Fruit fly (Drosophila melanogaster) whole organism, embryonic: ENCODE measurements around the gene Shawn.
A peak's percentile ranks its signal among the peaks of the same experiment; 100 is the strongest.

Source experiments
- Antp ChIP-seq: fragments of 200-800 bp; sonication (Bioruptor generic); optimal IDR thresholded peaks from 3 replicates; lab custom pipeline; 2016; ENCODE audit warnings: missing biosample characterization, missing genetic modification characterization
- BEAF-32 ChIP-seq: fragments of 200-800 bp; sonication (Bioruptor generic); optimal IDR thresholded peaks from 3 replicates; lab custom pipeline; 2017; ENCODE audit warnings: missing biosample characterization, missing genetic modification characterization, mild to moderate bottlenecking, moderate library complexity, missing genetic modification reagents
- CG10147 ChIP-seq: fragments of 200-800 bp; sonication (Bioruptor generic); optimal IDR thresholded peaks from 2 replicates; lab custom pipeline; 2019; ENCODE audit warnings: missing biosample characterization, mild to moderate bottlenecking, missing genetic modification characterization, moderate library complexity
- CG10431 ChIP-seq: fragments of 200-800 bp; sonication (Bioruptor generic); optimal IDR thresholded peaks from 3 replicates; lab custom pipeline; 2018; ENCODE audit warnings: missing biosample characterization, mild to moderate bottlenecking, missing genetic modification characterization
- CG11695 ChIP-seq: fragments of 200-800 bp; sonication (Bioruptor generic); IDR thresholded peaks from 3 replicates; pipeline ENCODE4 v1.3.6; 2022; ENCODE audit warnings: missing biosample characterization, missing genetic modification characterization
- CG12659 ChIP-seq: fragments of 200-800 bp; sonication (Bioruptor generic); optimal IDR thresholded peaks from 3 replicates; lab custom pipeline; 2017; ENCODE audit warnings: mild to moderate bottlenecking, missing biosample characterization, missing genetic modification reagents, missing genetic modification characterization
- CG13296 ChIP-seq: fragments of 200-800 bp; sonication (Bioruptor generic); optimal IDR thresholded peaks from 3 replicates; lab custom pipeline; 2018; ENCODE audit warnings: missing biosample characterization, mild to moderate bottlenecking, missing genetic modification characterization
- CG13424 ChIP-seq: fragments of 200-800 bp; sonication (Bioruptor generic); optimal IDR thresholded peaks from 2 replicates; lab custom pipeline; 2019; ENCODE audit warnings: missing biosample characterization, mild to moderate bottlenecking, missing genetic modification characterization, moderate library complexity
- CG15479 ChIP-seq: fragments of 200-800 bp; sonication (Bioruptor generic); optimal IDR thresholded peaks from 3 replicates; lab custom pipeline; 2019; ENCODE audit warnings: missing biosample characterization, mild to moderate bottlenecking, missing genetic modification characterization, moderate library complexity
- CG1602 ChIP-seq: fragments of 200-800 bp; sonication (Bioruptor generic); optimal IDR thresholded peaks from 3 replicates; lab custom pipeline; 2016; ENCODE audit warnings: missing biosample characterization, missing genetic modification characterization
- CG2116 ChIP-seq: fragments of 200-800 bp; sonication (Bioruptor generic); optimal IDR thresholded peaks from 3 replicates; lab custom pipeline; 2018; ENCODE audit warnings: missing biosample characterization, mild to moderate bottlenecking, missing genetic modification characterization
- CG6272 ChIP-seq: fragments of 200-800 bp; sonication (Bioruptor generic); IDR thresholded peaks from 2 replicates; pipeline ENCODE4 v1.3.6; 2022; ENCODE audit warnings: missing biosample characterization, missing genetic modification characterization
- CG6689 ChIP-seq: fragments of 200-800 bp; sonication (Bioruptor generic); IDR thresholded peaks from 2 replicates; pipeline ENCODE4 v1.3.6; 2022; ENCODE audit warnings: missing biosample characterization, missing genetic modification characterization
- CG7372 ChIP-seq: fragments of 200-800 bp; sonication (Bioruptor generic); IDR thresholded peaks from 2 replicates; pipeline ENCODE4 v1.3.6; 2022; ENCODE audit warnings: missing biosample characterization, missing genetic modification characterization
- CG8089 ChIP-seq: fragments of 200-800 bp; sonication (Bioruptor generic); optimal IDR thresholded peaks from 3 replicates; lab custom pipeline; 2016; ENCODE audit warnings: missing biosample characterization, missing genetic modification characterization
- CG8281 ChIP-seq: fragments of 200-800 bp; sonication (Bioruptor generic); optimal IDR thresholded peaks from 2 replicates; lab custom pipeline; 2018; ENCODE audit warnings: missing biosample characterization, mild to moderate bottlenecking, missing genetic modification characterization, moderate library complexity
- CG8388 ChIP-seq: fragments of 200-800 bp; sonication (Bioruptor generic); optimal IDR thresholded peaks from 2 replicates; lab custom pipeline; 2019; ENCODE audit warnings: missing biosample characterization, mild to moderate bottlenecking, missing genetic modification characterization, moderate library complexity
- CG8765 ChIP-seq: fragments of 200-800 bp; sonication (Bioruptor generic); IDR thresholded peaks from 2 replicates; pipeline ENCODE4 v1.3.6; 2022; ENCODE audit warnings: missing biosample characterization, missing genetic modification characterization
- CG9817 ChIP-seq: fragments of 200-800 bp; sonication (Bioruptor generic); optimal IDR thresholded peaks from 2 replicates; lab custom pipeline; 2018; ENCODE audit warnings: missing biosample characterization, mild to moderate bottlenecking, missing genetic modification characterization, moderate library complexity
- Camta ChIP-seq: fragments of 200-800 bp; sonication (Bioruptor generic); optimal IDR thresholded peaks from 2 replicates; lab custom pipeline; 2016; ENCODE audit warnings: missing biosample characterization, missing genetic modification characterization
- Dfd ChIP-seq, 2 experiments: fragments of >200 bp; optimal IDR thresholded peaks; 2 replicates each; lab custom pipeline; 2017; ENCODE audit warnings: missing biosample characterization in 2 of 2, missing genetic modification characterization in 2 of 2
- Doc3 ChIP-seq: fragments of 200-800 bp; sonication (Bioruptor generic); IDR thresholded peaks from 3 replicates; pipeline ENCODE4 v1.3.6; 2022; ENCODE audit warnings: missing biosample characterization, missing genetic modification characterization; ENCODE audit not compliant: partially characterized antibody
- Dref ChIP-seq: fragments of 200-800 bp; sonication (Bioruptor generic); IDR thresholded peaks from 2 replicates; pipeline ENCODE4 v1.3.6; 2022; ENCODE audit warnings: missing biosample characterization, missing genetic modification characterization
- E2f1 ChIP-seq: fragments of 200-800 bp; sonication (Bioruptor generic); IDR thresholded peaks from 2 replicates; pipeline ENCODE4 v1.3.6; 2022; ENCODE audit warnings: missing biosample characterization, missing genetic modification characterization
- Ets97D ChIP-seq: fragments of 200-800 bp; sonication (Bioruptor generic); optimal IDR thresholded peaks from 3 replicates; lab custom pipeline; 2016; ENCODE audit warnings: missing biosample characterization, missing genetic modification characterization
- Fer1 ChIP-seq: fragments of 200-800 bp; sonication (Bioruptor generic); optimal IDR thresholded peaks from 2 replicates; lab custom pipeline; 2017; ENCODE audit warnings: missing biosample characterization, mild to moderate bottlenecking, missing genetic modification characterization
- HmgD ChIP-seq: fragments of 200-800 bp; sonication (Bioruptor generic); optimal IDR thresholded peaks from 3 replicates; lab custom pipeline; 2016; ENCODE audit warnings: missing biosample characterization, missing genetic modification characterization
- NC2α ChIP-seq: fragments of 200-800 bp; sonication (Bioruptor generic); optimal IDR thresholded peaks from 2 replicates; lab custom pipeline; 2016; ENCODE audit warnings: missing biosample characterization, missing genetic modification characterization
- Sox100B ChIP-seq: fragments of 200-800 bp; sonication (Bioruptor generic); optimal IDR thresholded peaks from 3 replicates; lab custom pipeline; 2018; ENCODE audit warnings: missing biosample characterization, mild to moderate bottlenecking, missing genetic modification characterization
- Xrp1 ChIP-seq: fragments of 200-800 bp; sonication (Bioruptor generic); IDR thresholded peaks from 2 replicates; pipeline ENCODE4 v1.3.6; 2022; ENCODE audit warnings: missing biosample characterization, missing genetic modification characterization
- ap ChIP-seq: fragments of 200-800 bp; sonication (Bioruptor generic); IDR thresholded peaks from 2 replicates; pipeline ENCODE4 v1.3.6; 2022; ENCODE audit warnings: missing biosample characterization, missing genetic modification characterization
- bab2 ChIP-seq: fragments of 200-800 bp; sonication (Bioruptor generic); optimal IDR thresholded peaks from 2 replicates; lab custom pipeline; 2016; ENCODE audit warnings: missing biosample characterization, missing genetic modification characterization
- cas ChIP-seq: fragments of 200-800 bp; sonication (Bioruptor generic); IDR thresholded peaks from 2 replicates; pipeline ENCODE4 v1.3.6; 2022; ENCODE audit warnings: missing biosample characterization, missing genetic modification characterization
- cato ChIP-seq: fragments of 200-800 bp; sonication (Bioruptor generic); optimal IDR thresholded peaks from 2 replicates; lab custom pipeline; 2016; ENCODE audit warnings: missing biosample characterization, missing genetic modification characterization, borderline replicate concordance
- dimm ChIP-seq: fragments of 200-800 bp; sonication (Bioruptor generic); IDR thresholded peaks from 2 replicates; pipeline ENCODE4 v1.3.6; 2022; ENCODE audit warnings: missing biosample characterization, missing genetic modification characterization
- dpn ChIP-seq, 2 experiments: fragments of 200-800 bp; sonication (Bioruptor generic); optimal IDR thresholded peaks; 3 replicates each; lab custom pipeline; 2016; ENCODE audit warnings: missing biosample characterization in 2 of 2, missing genetic modification characterization in 2 of 2
- ewg ChIP-seq: fragments of 200-800 bp; sonication (Bioruptor generic); optimal IDR thresholded peaks from 3 replicates; lab custom pipeline; 2017; ENCODE audit warnings: mild to moderate bottlenecking, missing biosample characterization, missing genetic modification reagents, missing genetic modification characterization
- grn ChIP-seq: fragments of 200-800 bp; sonication (Bioruptor generic); optimal IDR thresholded peaks from 3 replicates; lab custom pipeline; 2017; ENCODE audit warnings: missing biosample characterization, missing genetic modification characterization
- gsb-n ChIP-seq: fragments of 200-800 bp; sonication (Bioruptor generic); optimal IDR thresholded peaks from 3 replicates; lab custom pipeline; 2018; ENCODE audit warnings: missing biosample characterization, mild to moderate bottlenecking, missing genetic modification characterization
- hbn ChIP-seq: fragments of 200-800 bp; sonication (Bioruptor generic); IDR thresholded peaks from 2 replicates; pipeline ENCODE4 v1.3.6; 2022; ENCODE audit warnings: missing biosample characterization, missing genetic modification characterization; ENCODE audit not compliant: partially characterized antibody
- hth ChIP-seq: fragments of >200 bp; optimal IDR thresholded peaks from 2 replicates; lab custom pipeline; 2017; ENCODE audit warnings: inconsistent platforms
- jing ChIP-seq: fragments of 200-800 bp; sonication (Bioruptor generic); optimal IDR thresholded peaks from 2 replicates; lab custom pipeline; 2018; ENCODE audit warnings: missing biosample characterization, mild to moderate bottlenecking, missing genetic modification characterization
- klu ChIP-seq: fragments of 200-800 bp; sonication (Bioruptor generic); IDR thresholded peaks from 2 replicates; pipeline ENCODE4 v1.3.6; 2022; ENCODE audit warnings: missing biosample characterization, missing genetic modification characterization
- lilli ChIP-seq: fragments of 200-800 bp; sonication (Bioruptor generic); optimal IDR thresholded peaks from 3 replicates; lab custom pipeline; 2016; ENCODE audit warnings: missing biosample characterization, missing genetic modification characterization
- luna ChIP-seq: fragments of 200-800 bp; sonication (Bioruptor generic); optimal IDR thresholded peaks from 2 replicates; lab custom pipeline; 2016; ENCODE audit warnings: missing biosample characterization, missing genetic modification characterization
- nerfin-2 ChIP-seq: fragments of 200-800 bp; sonication (Bioruptor generic); IDR thresholded peaks from 2 replicates; pipeline ENCODE4 v1.3.6; 2022; ENCODE audit warnings: missing biosample characterization, missing genetic modification characterization; ENCODE audit not compliant: partially characterized antibody
- run ChIP-seq: fragments of 200-800 bp; sonication (Bioruptor generic); optimal IDR thresholded peaks from 3 replicates; lab custom pipeline; 2018; ENCODE audit warnings: missing biosample characterization, mild to moderate bottlenecking, missing genetic modification characterization
- seq ChIP-seq: fragments of 200-800 bp; sonication (Bioruptor generic); IDR thresholded peaks from 2 replicates; pipeline ENCODE4 v1.3.6; 2022; ENCODE audit warnings: missing biosample characterization, missing genetic modification characterization
- tgo ChIP-seq: fragments of 200-800 bp; sonication (Bioruptor generic); IDR thresholded peaks from 3 replicates; pipeline ENCODE4 v1.3.6; 2022; ENCODE audit warnings: missing biosample characterization, missing genetic modification characterization
- tio ChIP-seq: fragments of 200-800 bp; sonication (Bioruptor generic); optimal IDR thresholded peaks from 2 replicates; lab custom pipeline; 2017; ENCODE audit warnings: missing biosample characterization, missing genetic modification characterization, inconsistent platforms
- ttk ChIP-seq: fragments of 200-800 bp; sonication (Bioruptor generic); IDR thresholded peaks from 2 replicates; pipeline ENCODE4 v2.1.2; 2022; ENCODE audit warnings: missing biosample characterization, missing genetic modification characterization
- zen ChIP-seq: fragments of 200-800 bp; sonication (Bioruptor generic); optimal IDR thresholded peaks from 3 replicates; lab custom pipeline; 2018; ENCODE audit warnings: missing biosample characterization, mild to moderate bottlenecking, missing genetic modification characterization, moderate library complexity

Gene Shawn

DNA sequence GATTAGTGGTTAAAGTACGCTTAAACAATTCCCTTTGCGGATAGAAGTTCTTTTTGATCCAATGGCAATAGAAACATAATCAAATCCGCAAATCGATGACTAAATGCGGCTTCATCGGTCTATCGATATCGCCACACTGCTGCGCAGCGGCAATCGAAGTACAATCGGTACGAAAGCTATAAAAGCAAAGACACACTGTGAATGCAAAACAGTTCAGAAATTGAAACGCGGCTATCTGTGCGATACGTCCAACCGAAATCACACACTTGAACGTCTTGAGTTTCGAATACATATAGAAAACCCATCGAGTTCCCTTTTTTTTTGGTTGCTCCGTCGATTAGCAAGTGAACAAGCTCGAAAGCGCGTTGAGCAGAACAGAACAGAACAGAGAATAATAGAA lies 6.3 kb upstream of the Shawn start, which contains the start of gene CG14207:
Gene CG14207, plus strand, starts transcription at position 203 of the 400 bp plus-strand sequence.
- TF ChIP-seq Antp (GFP tag; lab: Kevin White, UChicago) (no peak), Camta (GFP tag; lab: Kevin White, UChicago) (no peak), dpn (GFP tag; optimal IDR thresholded peaks at IDR 0.05; lab: Kevin White, UChicago) (peak in 1 of 2 experiments; percentile 18), jing (no peak), Xrp1 (GFP tag; lab: Robert Waterston, UW) (no peak), dimm (GFP tag; lab: Robert Waterston, UW) (no peak), CG10431 (GFP tag; lab: Kevin White, UChicago) (no peak), zen (no peak), CG13424 (tag; lab: Kevin White, UChicago) (no peak), Dfd (GFP tag; optimal IDR thresholded peaks at IDR 0.05; lab: Kevin White, UChicago) (no peak), CG9817 (tag; lab: Kevin White, UChicago) (no peak), HmgD (GFP tag; lab: Kevin White, UChicago) (no peak), CG10147 (no peak), hth (lab: Kevin White, UChicago) (no peak), CG7372 (no peak), cas (GFP tag; lab: Robert Waterston, UW) (no peak), CG6689 (GFP tag; lab: Robert Waterston, UW) (no peak), run (no peak), Fer1 (peak; percentile 28), CG8281 (no peak), CG11695 (GFP tag; lab: Robert Waterston, UW) (peak; percentile 22; the same call in 1 of the 3 replicates), Doc3 (GFP tag; lab: Robert Waterston, UW) (peak; percentile 61; the same call in 2 of the 3 replicates), CG8388 (GFP tag; lab: Kevin White, UChicago) (no peak), E2f1 (no peak), tgo (GFP tag; lab: Robert Waterston, UW) (no peak), CG1602 (GFP tag; lab: Kevin White, UChicago) (no peak), ap (GFP tag; lab: Robert Waterston, UW) (no peak), ttk (no peak), BEAF-32 (GFP tag; lab: Kevin White, UChicago) (peak; percentile 61), seq (GFP tag; lab: Robert Waterston, UW) (no peak), luna (GFP tag; lab: Kevin White, UChicago) (no peak), CG13296 (GFP tag; lab: Kevin White, UChicago) (peak; percentile 40), CG6272 (GFP tag; lab: Robert Waterston, UW) (no peak), Dref (GFP tag; lab: Robert Waterston, UW) (peak; percentile 87), CG8765 (no peak), CG12659 (GFP tag; lab: Kevin White, UChicago) (peak; percentile 29), NC2α (GFP tag; lab: Kevin White, UChicago) (no peak), lilli (GFP tag; lab: Kevin White, UChicago) (no peak), nerfin-2 (GFP tag; lab: Robert Waterston, UW) (peak; percentile 83), hbn (GFP tag; lab: Robert Waterston, UW) (peak; percentile 57; the same call in 1 of the 2 replicates), CG2116 (GFP tag; lab: Kevin White, UChicago) (peak; percentile 86), ewg (GFP tag; lab: Kevin White, UChicago) (peak; percentile 40), gsb-n (tag; lab: Kevin White, UChicago) (no peak), bab2 (GFP tag; lab: Kevin White, UChicago) (no peak), CG8089 (no peak), CG15479 (GFP tag; lab: Kevin White, UChicago) (no peak), grn (GFP tag; lab: Kevin White, UChicago) (no peak), cato (no peak), tio (GFP tag; lab: Kevin White, UChicago) (no peak), Ets97D (GFP tag; lab: Kevin White, UChicago) (peak; percentile 41), Sox100B (GFP tag; lab: Kevin White, UChicago) (no peak), klu (GFP tag; lab: Robert Waterston, UW) (no peak)
